Worm (Caenorhabditis elegans) whole organism, L3 larva: ENCODE results near the gene gcp-2.2.

ENCODE experiments used
- ZK546.5 ChIP-seq: sonication (generic microtip); optimal IDR thresholded peaks from 2 replicates; lab custom pipeline; 2017; ENCODE audit warnings: missing biosample characterization, missing genetic modification characterization
- aly-2 ChIP-seq: fragments of 150-350 bp; optimal IDR thresholded peaks from 2 replicates; lab custom pipeline; 2014; ENCODE audit warnings: missing biosample characterization, missing genetic modification characterization
- ceh-16 ChIP-seq: sonication (generic microtip); optimal IDR thresholded peaks from 2 replicates; lab custom pipeline; 2017; ENCODE audit warnings: missing biosample characterization, missing genetic modification characterization
- ceh-82 ChIP-seq: fragments of 150-350 bp; optimal IDR thresholded peaks from 2 replicates; lab custom pipeline; 2014; ENCODE audit warnings: missing biosample characterization, missing genetic modification characterization
- nhr-11 ChIP-seq: fragments of 150-350 bp; optimal IDR thresholded peaks from 2 replicates; lab custom pipeline; 2014; ENCODE audit warnings: missing biosample characterization, missing genetic modification characterization
- nhr-237 ChIP-seq: fragments of 150-350 bp; optimal IDR thresholded peaks from 2 replicates; lab custom pipeline; 2014; ENCODE audit warnings: missing biosample characterization, missing genetic modification characterization
- nhr-25 ChIP-seq: sonication (generic microtip); optimal IDR thresholded peaks from 2 replicates; lab custom pipeline; 2017; ENCODE audit warnings: missing biosample characterization, missing genetic modification characterization
- nhr-76 ChIP-seq: fragments of 150-350 bp; sonication (generic microtip); optimal IDR thresholded peaks from 5 replicates; lab custom pipeline; 2014; ENCODE audit warnings: missing biosample characterization, missing genetic modification characterization
- pha-4 ChIP-seq: fragments of 150-350 bp; optimal IDR thresholded peaks from 2 replicates; lab custom pipeline; 2014; ENCODE audit warnings: missing biosample characterization, missing genetic modification reagents, missing genetic modification characterization
- skn-1 ChIP-seq: fragments of 150-350 bp; optimal IDR thresholded peaks from 2 replicates; lab custom pipeline; 2014; ENCODE audit warnings: missing biosample characterization, missing genetic modification characterization
- snpc-4 ChIP-seq: fragments of 150-350 bp; optimal IDR thresholded peaks from 2 replicates; lab custom pipeline; 2014; ENCODE audit warnings: missing biosample characterization, missing genetic modification characterization
- zag-1 ChIP-seq: fragments of 150-350 bp; optimal IDR thresholded peaks from 2 replicates; lab custom pipeline; 2014; ENCODE audit warnings: missing biosample characterization, missing genetic modification characterization

ce11 chrX:11548308-11548707 lies 10.8 kb downstream of the gcp-2.2 start, which contains the start of gene mig-2:
- TF ChIP-seq snpc-4 (no peak), nhr-25 (tag; lab: Kevin White, UChicago) (no peak), skn-1 (tag; lab: Kevin White, UChicago) (no peak), pha-4 (tag; lab: Kevin White, UChicago) (no peak), nhr-76 (tag; lab: Kevin White, UChicago) (no peak), ZK546.5 (tag; lab: Kevin White, UChicago) (no peak), ceh-16 (tag; lab: Kevin White, UChicago) (no peak), zag-1 (tag; lab: Kevin White, UChicago) (no peak), aly-2 (tag; lab: Kevin White, UChicago) (no peak), ceh-82 (no peak), nhr-11 (tag; lab: Kevin White, UChicago) (no peak), nhr-237 (tag; lab: Kevin White, UChicago) (no peak)
